ENCODE assay signal across 4 fruit fly cellular contexts in the genomic region with DNA sequence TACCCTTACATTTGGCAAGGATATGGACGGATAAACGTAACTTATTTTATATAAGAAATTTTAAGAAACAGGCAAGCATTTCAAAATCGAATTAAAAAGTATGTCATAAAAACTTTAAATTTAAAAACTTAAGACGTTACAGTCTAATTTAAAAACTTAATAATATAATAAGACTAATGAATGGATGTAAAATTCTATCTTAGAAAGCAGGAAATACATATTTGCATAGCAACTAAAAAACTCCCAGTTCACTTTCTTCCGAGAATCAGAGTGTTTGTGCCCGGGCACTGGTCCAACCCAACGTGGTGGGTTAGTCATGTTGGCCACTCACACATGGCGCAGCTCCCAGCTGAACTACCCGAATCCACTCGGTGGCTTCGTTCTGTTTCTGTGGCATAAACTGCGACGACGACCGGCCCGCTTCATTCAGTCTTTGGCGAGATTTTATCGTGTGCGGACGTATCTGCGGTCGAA.
TF ChIP-seq lines count a peak whose summit lies in the region.

A gene (plus strand): TSS at position 424 of the 474 bp plus-strand sequence.

- TF ChIP-seq CTCF in whole organism, embryonic (GFP tag; optimal IDR thresholded peaks at IDR 0.05; lab: Kevin White, UChicago) = no peak

TF ChIP-seq in whole organism, embryonic, 481 proteins besides CTCF, POLR2A, EP300 and RAD21:
- TF ChIP-seq D19A (tag; optimal IDR thresholded peaks at IDR 0.05; lab: Kevin White, UChicago) (peak; percentile 87), Kr (GFP tag; optimal IDR thresholded peaks at IDR 0.05; lab: Kevin White, UChicago) (no peak), MESR4 (GFP tag; optimal IDR thresholded peaks at IDR 0.05; lab: Kevin White, UChicago) (no peak), ewg (GFP tag; optimal IDR thresholded peaks at IDR 0.05; lab: Kevin White, UChicago) (no peak), inv (GFP tag; IDR thresholded peaks at IDR 0.05; lab: Robert Waterston, UW; ENCODE audit: partially characterized antibody) (no peak), Doc3 (GFP tag; IDR thresholded peaks at IDR 0.05; lab: Robert Waterston, UW; ENCODE audit: partially characterized antibody) (no peak), CG16779 (GFP tag; IDR thresholded peaks at IDR 0.05; lab: Robert Waterston, UW) (no peak), Deaf1 (tag; optimal IDR thresholded peaks at IDR 0.05; lab: Kevin White, UChicago) (peak; percentile 64), btn (GFP tag; optimal IDR thresholded peaks at IDR 0.05; lab: Kevin White, UChicago) (no peak), Ets65A (GFP tag; lab: Kevin White, UChicago) (peak; percentile 3), CG7556 (GFP tag; optimal IDR thresholded peaks at IDR 0.05; lab: Kevin White, UChicago) (peak; percentile 20)

TF ChIP-seq in whole organism, prepupa, 60 proteins besides CTCF, POLR2A, EP300 and RAD21 (continues in another document):
- TF ChIP-seq ss (GFP tag; optimal IDR thresholded peaks at IDR 0.05; lab: Kevin White, UChicago) (peak in 1 of 2 experiments; percentile 48), CG6792 (GFP tag; optimal IDR thresholded peaks at IDR 0.05; lab: Kevin White, UChicago) (peak; percentile 28), cyc (GFP tag; optimal IDR thresholded peaks at IDR 0.05; lab: Kevin White, UChicago) (peak; percentile 10), Hr38 (GFP tag; optimal IDR thresholded peaks at IDR 0.05; lab: Kevin White, UChicago) (no peak), Met (GFP tag; optimal IDR thresholded peaks at IDR 0.05; lab: Kevin White, UChicago) (peak; percentile 51), Gug (GFP tag; IDR thresholded peaks at IDR 0.05; lab: Robert Waterston, UW) (0 out of 2 replicates have a peak, but pooled peaks have one; percentile 13), esn (GFP tag; optimal IDR thresholded peaks at IDR 0.05; lab: Kevin White, UChicago) (peak; percentile 67), OdsH (GFP tag; optimal IDR thresholded peaks at IDR 0.05; lab: Kevin White, UChicago) (peak; percentile 35), fd59A (GFP tag; optimal IDR thresholded peaks at IDR 0.05; lab: Kevin White, UChicago) (peak; percentile 30), CG34406 (GFP tag; optimal IDR thresholded peaks at IDR 0.05; lab: Kevin White, UChicago) (peak; percentile 3), CG8119 (GFP tag; IDR thresholded peaks at IDR 0.05; lab: Robert Waterston, UW) (no peak), Hr4 (GFP tag; optimal IDR thresholded peaks at IDR 0.05; lab: Kevin White, UChicago) (peak; percentile 22), salr (GFP tag; optimal IDR thresholded peaks at IDR 0.05; lab: Kevin White, UChicago) (peak in 1 of 2 experiments; percentile 73), CG11902 (GFP tag; optimal IDR thresholded peaks at IDR 0.05; lab: Kevin White, UChicago) (no peak), CG7368 (GFP tag; optimal IDR thresholded peaks at IDR 0.05; lab: Kevin White, UChicago) (no peak), Eip93F (GFP tag; optimal IDR thresholded peaks at IDR 0.05; lab: Kevin White, UChicago) (no peak), CG8632 (GFP tag; optimal IDR thresholded peaks at IDR 0.05; lab: Kevin White, UChicago) (no peak), pdm3 (GFP tag; optimal IDR thresholded peaks at IDR 0.05; lab: Kevin White, UChicago) (peak; percentile 51), CG6276 (GFP tag; optimal IDR thresholded peaks at IDR 0.05; lab: Kevin White, UChicago) (peak; percentile 40), Eip75B (GFP tag; optimal IDR thresholded peaks at IDR 0.05; lab: Kevin White, UChicago) (peak; percentile 42), acj6 (GFP tag; optimal IDR thresholded peaks at IDR 0.05; lab: Kevin White, UChicago) (peak; percentile 40), CG1621 (tag; optimal IDR thresholded peaks at IDR 0.05; lab: Kevin White, UChicago) (no peak), fkh (GFP tag; optimal IDR thresholded peaks at IDR 0.05; lab: Kevin White, UChicago) (no peak), achi (GFP tag; optimal IDR thresholded peaks at IDR 0.05; lab: Kevin White, UChicago) (peak; percentile 15), Eip78C (GFP tag; lab: Kevin White, UChicago) (peak; percentile 85)

TF ChIP-seq in whole organism, pupa, 21 proteins besides CTCF, POLR2A, EP300 and RAD21:
- peak; percentile 42 for TF ChIP-seq CG15710 (tag; optimal IDR thresholded peaks at IDR 0.05; lab: Kevin White, UChicago)
- TF ChIP-seq rn (GFP tag; IDR thresholded peaks at IDR 0.05; lab: Robert Waterston, UW) = no peak
- peak; percentile 22 for TF ChIP-seq Pif1A (GFP tag; optimal IDR thresholded peaks at IDR 0.05; lab: Kevin White, UChicago)
- no peak; the same call in 2 of the 3 replicates for TF ChIP-seq CG4496 (GFP tag; IDR thresholded peaks at IDR 0.05; lab: Robert Waterston, UW)
- TF ChIP-seq CG8301 (tag; optimal IDR thresholded peaks at IDR 0.05; lab: Kevin White, UChicago) = peak; percentile 40
- TF ChIP-seq CG9948 (tag; optimal IDR thresholded peaks at IDR 0.05; lab: Kevin White, UChicago) = peak; percentile 21
- TF ChIP-seq EcR (GFP tag; optimal IDR thresholded peaks at IDR 0.05; lab: Kevin White, UChicago) = no peak
- TF ChIP-seq CG8159 (tag; optimal IDR thresholded peaks at IDR 0.05; lab: Kevin White, UChicago) = peak; percentile 57
- peak; percentile 35 for TF ChIP-seq Pif1B (GFP tag; optimal IDR thresholded peaks at IDR 0.05; lab: Kevin White, UChicago)
- TF ChIP-seq CG34367 (tag; optimal IDR thresholded peaks at IDR 0.05; lab: Kevin White, UChicago) = no peak
- TF ChIP-seq Ets98B (GFP tag; IDR thresholded peaks at IDR 0.05; lab: Robert Waterston, UW) = no peak
- TF ChIP-seq CG13204 (GFP tag; optimal IDR thresholded peaks at IDR 0.05; lab: Kevin White, UChicago) = no peak
- TF ChIP-seq CG14655 (GFP tag; optimal IDR thresholded peaks at IDR 0.05; lab: Kevin White, UChicago) = peak; percentile 72
- no peak for TF ChIP-seq fd96Ca (GFP tag; IDR thresholded peaks at IDR 0.05; lab: Robert Waterston, UW)
- TF ChIP-seq D1 (tag; optimal IDR thresholded peaks at IDR 0.05; lab: Kevin White, UChicago) = no peak
- no peak for TF ChIP-seq CG17806 (tag; optimal IDR thresholded peaks at IDR 0.05; lab: Kevin White, UChicago)
- no peak for TF ChIP-seq CG10348 (GFP tag; IDR thresholded peaks at IDR 0.05; lab: Robert Waterston, UW)
- TF ChIP-seq CG12605 (GFP tag; IDR thresholded peaks at IDR 0.05; lab: Robert Waterston, UW) = no peak
- TF ChIP-seq Snoo (tag; optimal IDR thresholded peaks at IDR 0.05; lab: Kevin White, UChicago) = no peak
- no peak for TF ChIP-seq CG32121 (GFP tag; IDR thresholded peaks at IDR 0.05; lab: Robert Waterston, UW)
- TF ChIP-seq gl (tag; optimal IDR thresholded peaks at IDR 0.05; lab: Kevin White, UChicago) = no peak

TF ChIP-seq in whole organism, wandering third instar larva, 38 proteins besides CTCF, POLR2A, EP300 and RAD21:
- TF ChIP-seq Sp1 (GFP tag; optimal IDR thresholded peaks at IDR 0.05; lab: Kevin White, UChicago) (peak; percentile 32), dsf (GFP tag; optimal IDR thresholded peaks at IDR 0.05; lab: Kevin White, UChicago; ENCODE audit: borderline replicate concordance) (no peak), dmrt93B (GFP tag; optimal IDR thresholded peaks at IDR 0.05; lab: Kevin White, UChicago) (no peak), OdsH (GFP tag; optimal IDR thresholded peaks at IDR 0.05; lab: Kevin White, UChicago) (peak; percentile 44), foxo (GFP tag; optimal IDR thresholded peaks at IDR 0.05; lab: Kevin White, UChicago) (peak in 1 of 2 experiments; percentile 30), HLH106 (tag; optimal IDR thresholded peaks at IDR 0.05; lab: Kevin White, UChicago) (peak; percentile 19), ey (GFP tag; optimal IDR thresholded peaks at IDR 0.05; lab: Kevin White, UChicago) (peak; percentile 9), h (GFP tag; optimal IDR thresholded peaks at IDR 0.05; lab: Kevin White, UChicago) (peak; percentile 28), fru (GFP tag; optimal IDR thresholded peaks at IDR 0.05; lab: Kevin White, UChicago) (peak; percentile 31), woc (GFP tag; optimal IDR thresholded peaks at IDR 0.05; lab: Kevin White, UChicago) (peak; percentile 84), psq (GFP tag; optimal IDR thresholded peaks at IDR 0.05; lab: Kevin White, UChicago) (peak; percentile 47)
